Worm (Caenorhabditis elegans) whole organism, L2 larva: ENCODE measurements around the gene F55G11.8.

Source experiments
- R02D3.7 ChIP-seq: fragments of 150-350 bp; optimal IDR thresholded peaks from 2 replicates; lab custom pipeline; 2014; ENCODE audit warnings: missing biosample characterization, missing genetic modification characterization
- egl-27 ChIP-seq: sonication (generic microtip); optimal IDR thresholded peaks from 3 replicates; lab custom pipeline; 2017; ENCODE audit warnings: missing biosample characterization, missing genetic modification reagents, missing genetic modification characterization
- elt-3 ChIP-seq: sonication (generic microtip); optimal IDR thresholded peaks from 2 replicates; lab custom pipeline; 2017; ENCODE audit warnings: missing biosample characterization, missing genetic modification characterization
- lin-13 ChIP-seq: fragments of 150-350 bp; optimal IDR thresholded peaks from 2 replicates; lab custom pipeline; 2014; ENCODE audit warnings: missing biosample characterization, missing genetic modification reagents, missing genetic modification characterization
- mdl-1 ChIP-seq, 2 experiments: fragments of 150-350 bp in 1 of 2; sonication (generic microtip) in 1 of 2; optimal IDR thresholded peaks; 2 replicates each; lab custom pipeline; 2017; ENCODE audit warnings: missing biosample characterization in 2 of 2, missing genetic modification characterization in 2 of 2
- nhr-12 ChIP-seq: fragments of 150-350 bp; optimal IDR thresholded peaks from 2 replicates; lab custom pipeline; 2014; ENCODE audit warnings: missing biosample characterization, missing genetic modification characterization
- nhr-23 ChIP-seq: fragments of 150-350 bp; optimal IDR thresholded peaks from 2 replicates; lab custom pipeline; 2014; ENCODE audit warnings: missing biosample characterization, missing genetic modification reagents, missing genetic modification characterization
- nhr-237 ChIP-seq: fragments of 150-350 bp; optimal IDR thresholded peaks from 2 replicates; lab custom pipeline; 2014; ENCODE audit warnings: missing biosample characterization, missing genetic modification characterization
- nhr-77 ChIP-seq: fragments of 150-350 bp; optimal IDR thresholded peaks from 2 replicates; lab custom pipeline; 2014; ENCODE audit warnings: missing biosample characterization, missing genetic modification characterization
- unc-55 ChIP-seq: fragments of 150-350 bp; sonication (generic microtip); optimal IDR thresholded peaks from 3 replicates; lab custom pipeline; 2014; ENCODE audit warnings: missing biosample characterization, missing genetic modification reagents, missing genetic modification characterization
- unc-62 ChIP-seq: fragments of 150-350 bp; optimal IDR thresholded peaks from 2 replicates; lab custom pipeline; 2014; ENCODE audit warnings: missing biosample characterization, missing genetic modification reagents, missing genetic modification characterization
- zag-1 ChIP-seq: fragments of 150-350 bp; optimal IDR thresholded peaks from 2 replicates; lab custom pipeline; 2014; ENCODE audit warnings: missing biosample characterization, missing genetic modification characterization
- ztf-11 ChIP-seq: sonication (generic microtip); optimal IDR thresholded peaks from 2 replicates; lab custom pipeline; 2017; ENCODE audit warnings: missing biosample characterization, missing genetic modification characterization
- ztf-4 ChIP-seq: fragments of 150-350 bp; optimal IDR thresholded peaks from 2 replicates; lab custom pipeline; 2014; ENCODE audit warnings: missing biosample characterization, missing genetic modification characterization

DNA sequence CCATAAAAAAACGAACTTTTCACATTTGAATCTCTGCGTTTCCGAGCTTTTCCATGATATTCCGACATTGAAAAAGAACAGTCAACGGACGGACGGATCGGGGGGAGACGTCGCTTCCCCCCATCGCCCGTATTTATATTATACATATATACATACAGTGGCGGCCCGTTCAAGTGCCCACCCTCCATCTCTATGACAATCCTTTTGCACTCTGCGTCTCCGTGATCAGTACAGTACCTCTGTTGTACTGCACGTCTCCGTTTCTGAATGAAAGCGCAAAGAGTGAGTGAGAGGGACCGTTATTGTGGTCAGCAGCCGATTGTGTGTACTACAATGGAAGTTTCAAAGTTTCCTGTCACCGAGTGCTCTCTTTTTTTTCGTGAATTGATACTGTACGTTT lies 36.5 kb downstream of the F55G11.8 start:
- TF ChIP-seq mdl-1 (tag; optimal IDR thresholded peaks at IDR 0.05; lab: Kevin White, UChicago) (no peak), zag-1 (no peak), elt-3 (tag; lab: Kevin White, UChicago) (no peak), nhr-77 (tag; lab: Kevin White, UChicago) (no peak), lin-13 (GFP tag; lab: Kevin White, UChicago) (no peak), egl-27 (tag; lab: Kevin White, UChicago) (no peak), R02D3.7 (tag; lab: Kevin White, UChicago) (no peak), nhr-23 (tag; lab: Kevin White, UChicago) (no peak), nhr-237 (tag; lab: Kevin White, UChicago) (no peak), unc-55 (GFP tag; lab: Kevin White, UChicago) (no peak), ztf-11 (tag; lab: Kevin White, UChicago) (no peak), ztf-4 (tag; lab: Kevin White, UChicago) (no peak), nhr-12 (tag; lab: Kevin White, UChicago) (no peak), unc-62 (GFP tag; lab: Kevin White, UChicago) (no peak)
